Fruit fly (Drosophila melanogaster): ENCODE data around the gene Con.

Con gene

dm6 chr3L:4966749-4967148, 112.1 kb downstream of the Con start (continued):
- TF ChIP-seq ERR (GFP tag; optimal IDR thresholded peaks at IDR 0.05) (no peak), CG5180 (GFP tag; optimal IDR thresholded peaks at IDR 0.05) (no peak), CG33213 (GFP tag; optimal IDR thresholded peaks at IDR 0.05) (no peak), CG8924 (tag; optimal IDR thresholded peaks at IDR 0.05) (peak; percentile 17), CG17361 (GFP tag; IDR thresholded peaks at IDR 0.05) (0 out of 3 replicates have a peak, but pooled peaks have one; percentile 9), klu (GFP tag; IDR thresholded peaks at IDR 0.05) (no peak), Tbp (GFP tag; optimal IDR thresholded peaks at IDR 0.05) (no peak), CG7839 (tag; optimal IDR thresholded peaks at IDR 0.05) (peak; percentile 43), Doc2 (GFP tag; IDR thresholded peaks at IDR 0.05) (no peak), Oli (tag; optimal IDR thresholded peaks at IDR 0.05) (peak; percentile 2), CG17568 (GFP tag; optimal IDR thresholded peaks at IDR 0.05) (no peak), CG8281 (tag; optimal IDR thresholded peaks at IDR 0.05) (no peak), CoRest (tag; optimal IDR thresholded peaks at IDR 0.05) (peak; percentile 16), CG15269 (tag; optimal IDR thresholded peaks at IDR 0.05) (peak; percentile 37), Sox102F (GFP tag; optimal IDR thresholded peaks at IDR 0.05) (peak; percentile 6), dmrt99B (tag; optimal IDR thresholded peaks at IDR 0.05) (peak; percentile 28), CG30403 (GFP tag; optimal IDR thresholded peaks at IDR 0.05) (no peak), CG34224 (GFP tag; IDR thresholded peaks at IDR 0.05; ENCODE audit: partially characterized antibody) (no peak), CG13424 (tag; optimal IDR thresholded peaks at IDR 0.05) (peak; percentile 10), C15 (GFP tag; IDR thresholded peaks at IDR 0.05) (no peak), CG7271 (tag; optimal IDR thresholded peaks at IDR 0.05) (no peak), Drgx (GFP tag; IDR thresholded peaks at IDR 0.05) (no peak), row (GFP tag; IDR thresholded peaks at IDR 0.05) (0 out of 3 replicates have a peak, but pooled peaks have one; percentile 7), tap (tag; optimal IDR thresholded peaks at IDR 0.05) (no peak), bab2 (GFP tag; optimal IDR thresholded peaks at IDR 0.05) (no peak), CG4404 (GFP tag; IDR thresholded peaks at IDR 0.05) (no peak), grau (tag; optimal IDR thresholded peaks at IDR 0.05) (peak; percentile 47), insv (GFP tag; optimal IDR thresholded peaks at IDR 0.05) (no peak), Sox100B (GFP tag; optimal IDR thresholded peaks at IDR 0.05) (peak; percentile 10), CG6254 (GFP tag; optimal IDR thresholded peaks at IDR 0.05) (no peak), danr (GFP tag; IDR thresholded peaks at IDR 0.05) (no peak), CG12942 (GFP tag; optimal IDR thresholded peaks at IDR 0.05) (no peak), otp (GFP tag; IDR thresholded peaks at IDR 0.05) (no peak), maf-S (GFP tag; optimal IDR thresholded peaks at IDR 0.05) (no peak), CG11456 (GFP tag; IDR thresholded peaks at IDR 0.05) (no peak), gem (tag; optimal IDR thresholded peaks at IDR 0.05) (peak; percentile 43), CG6683 (GFP tag; optimal IDR thresholded peaks at IDR 0.05) (no peak), Myb (GFP tag; optimal IDR thresholded peaks at IDR 0.05) (no peak), HLHmδ (GFP tag; optimal IDR thresholded peaks at IDR 0.05) (no peak), kah (GFP tag; optimal IDR thresholded peaks at IDR 0.05) (no peak), lab (GFP tag; optimal IDR thresholded peaks at IDR 0.05) (peak; percentile 9), CG4282 (GFP tag; optimal IDR thresholded peaks at IDR 0.05) (no peak), chif (GFP tag; optimal IDR thresholded peaks at IDR 0.05) (no peak), CG6689 (GFP tag; IDR thresholded peaks at IDR 0.05) (no peak), sisA (GFP tag; IDR thresholded peaks at IDR 0.05) (no peak), Lim3 (GFP tag; IDR thresholded peaks at IDR 0.05) (no peak), esg (GFP tag; conservative IDR thresholded peaks at IDR 0.05) (no peak), Six4 (GFP tag; optimal IDR thresholded peaks at IDR 0.05) (no peak), CG32767 (GFP tag; IDR thresholded peaks at IDR 0.05) (no peak), CG7745 (tag; optimal IDR thresholded peaks at IDR 0.05) (no peak), GATAe (GFP tag; conservative IDR thresholded peaks at IDR 0.05) (no peak), Ets65A (GFP tag) (no peak)

Measured in whole organism, embryonic.